Worm (Caenorhabditis elegans) whole organism, L1 larva: ENCODE results near the gene cdk-4.
A peak's percentile ranks its signal among the peaks of the same experiment; 100 is the strongest.

Source experiments
- aly-2 ChIP-seq: fragments of 150-350 bp; optimal IDR thresholded peaks from 2 replicates; lab custom pipeline; 2014; ENCODE audit warnings: missing biosample characterization, missing genetic modification characterization
- ces-1 ChIP-seq: fragments of 150-350 bp; optimal IDR thresholded peaks from 2 replicates; lab custom pipeline; 2014; ENCODE audit warnings: missing biosample characterization, missing genetic modification reagents, missing genetic modification characterization
- isw-1 ChIP-seq: fragments of 200-800 bp; sonication (Bioruptor generic); IDR thresholded peaks from 2 replicates; pipeline ENCODE4 v1.3.6; 2022; ENCODE audit warnings: missing genetic modification characterization, missing compliant biosample characterization
- lin-13 ChIP-seq: fragments of 150-350 bp; optimal IDR thresholded peaks from 2 replicates; lab custom pipeline; 2014; ENCODE audit warnings: missing biosample characterization, missing genetic modification reagents, missing genetic modification characterization
- lin-39 ChIP-seq: fragments of 150-350 bp; optimal IDR thresholded peaks from 2 replicates; lab custom pipeline; 2014; ENCODE audit warnings: missing biosample characterization, missing genetic modification reagents, missing genetic modification characterization
- lsy-2 ChIP-seq, 2 experiments: fragments of 150-350 bp; optimal IDR thresholded peaks; 2 replicates each; lab custom pipeline; 2014; ENCODE audit warnings: missing biosample characterization in 2 of 2, missing genetic modification characterization in 2 of 2
- nhr-11 ChIP-seq: fragments of 150-350 bp; optimal IDR thresholded peaks from 2 replicates; lab custom pipeline; 2014; ENCODE audit warnings: missing biosample characterization, missing genetic modification characterization
- nhr-19 ChIP-seq: fragments of 200-800 bp; sonication (Bioruptor generic); conservative IDR thresholded peaks from 2 replicates; pipeline ENCODE4 v1.3.6; 2022; ENCODE audit warnings: missing genetic modification characterization, missing compliant biosample characterization
- nhr-77 ChIP-seq: fragments of 150-350 bp; optimal IDR thresholded peaks from 2 replicates; lab custom pipeline; 2014; ENCODE audit warnings: missing biosample characterization, missing genetic modification characterization
- skn-1 ChIP-seq: fragments of 150-350 bp; optimal IDR thresholded peaks from 2 replicates; lab custom pipeline; 2014; ENCODE audit warnings: missing biosample characterization, missing genetic modification characterization
- ztf-11 ChIP-seq, 2 experiments: sonication (generic microtip); optimal IDR thresholded peaks; 2 replicates each; lab custom pipeline; 2016 to 2017; ENCODE audit warnings: missing genetic modification characterization in 2 of 2, missing biosample characterization in 1 of 2, missing compliant biosample characterization in 1 of 2

DNA sequence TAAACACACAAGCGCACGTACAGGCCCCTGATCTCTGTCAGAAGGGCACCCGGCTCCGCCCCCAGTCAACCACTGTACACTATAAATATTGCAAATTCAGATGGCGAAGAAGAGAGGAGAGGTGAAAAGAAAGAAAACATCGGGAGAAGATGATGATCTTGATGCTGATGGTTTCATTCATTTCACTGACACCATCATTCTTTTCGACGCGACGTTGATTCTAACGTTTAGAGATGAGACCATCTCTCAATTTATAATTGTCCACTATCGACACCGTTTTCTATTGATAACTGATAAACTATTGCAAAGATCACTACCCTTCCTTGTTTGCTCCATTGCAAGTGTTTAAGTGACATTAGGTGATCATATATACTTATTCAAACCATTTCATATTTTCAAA, 22.6 kb upstream of the cdk-4 start:
- no peak for TF ChIP-seq skn-1 (tag; lab: Kevin White, UChicago)
- no peak for TF ChIP-seq nhr-11
- TF ChIP-seq nhr-19, result peak; percentile 30
- TF ChIP-seq isw-1, result no peak
- no peak for TF ChIP-seq ztf-11 (tag; optimal IDR thresholded peaks at IDR 0.05; lab: Kevin White, UChicago)
- no peak for TF ChIP-seq ces-1 (GFP tag; lab: Kevin White, UChicago)
- no peak for TF ChIP-seq nhr-77 (tag; lab: Kevin White, UChicago)
- no peak for TF ChIP-seq lin-39 (tag; lab: Kevin White, UChicago)
- TF ChIP-seq lsy-2 (tag; optimal IDR thresholded peaks at IDR 0.05; lab: Kevin White, UChicago), result peak in 1 of 2 experiments; percentile 36
- no peak for TF ChIP-seq lin-13 (GFP tag; lab: Kevin White, UChicago)
- no peak for TF ChIP-seq aly-2 (tag; lab: Kevin White, UChicago)
